Fruit fly (Drosophila melanogaster): Measurements from ENCODE around the gene CG7394.

Gene CG7394

dm6 chr3L:11531300-11531699, 30.5 kb upstream of the CG7394 start (continued):
- TF ChIP-seq slou (GFP tag; optimal IDR thresholded peaks at IDR 0.05) = no peak
- no peak for TF ChIP-seq CG4282 (GFP tag; optimal IDR thresholded peaks at IDR 0.05)
- TF ChIP-seq CG6854 (GFP tag; optimal IDR thresholded peaks at IDR 0.05) = no peak
- TF ChIP-seq TFAM (GFP tag; optimal IDR thresholded peaks at IDR 0.05) = no peak
- TF ChIP-seq CG7786 (GFP tag; optimal IDR thresholded peaks at IDR 0.05) = no peak
- TF ChIP-seq Lpt (GFP tag; optimal IDR thresholded peaks at IDR 0.05) = no peak
- TF ChIP-seq stwl (tag; optimal IDR thresholded peaks at IDR 0.05) = no peak
- no peak for TF ChIP-seq kni (GFP tag; optimal IDR thresholded peaks at IDR 0.05)
- no peak for TF ChIP-seq hbn (GFP tag; IDR thresholded peaks at IDR 0.05; ENCODE audit: partially characterized antibody)
- TF ChIP-seq Med (GFP tag) = peak; percentile 13
- no peak for TF ChIP-seq CG17829 (tag; optimal IDR thresholded peaks at IDR 0.05)
- TF ChIP-seq Stat92E (GFP tag; optimal IDR thresholded peaks at IDR 0.05) = no peak
- TF ChIP-seq CG3163 (GFP tag; optimal IDR thresholded peaks at IDR 0.05) = no peak
- no peak for TF ChIP-seq CG12104 (GFP tag; optimal IDR thresholded peaks at IDR 0.05)
- TF ChIP-seq CG10543 (GFP tag; optimal IDR thresholded peaks at IDR 0.05) = peak; percentile 9
- no peak for TF ChIP-seq cato (GFP tag; optimal IDR thresholded peaks at IDR 0.05; ENCODE audit: borderline replicate concordance)
- no peak for TF ChIP-seq HHEX (GFP tag; optimal IDR thresholded peaks at IDR 0.05)
- peak; percentile 65; the same call in 1 of the 2 replicates for TF ChIP-seq rib (GFP tag; IDR thresholded peaks at IDR 0.05)
- TF ChIP-seq h (optimal IDR thresholded peaks at IDR 0.05) = no peak
- TF ChIP-seq sima (GFP tag; optimal IDR thresholded peaks at IDR 0.05) = no peak
- no peak for TF ChIP-seq ham (GFP tag; IDR thresholded peaks at IDR 0.05)
- TF ChIP-seq Chrac-16 (GFP tag; optimal IDR thresholded peaks at IDR 0.05) = no peak
- peak; percentile 11 for TF ChIP-seq sug (tag; optimal IDR thresholded peaks at IDR 0.05)
- TF ChIP-seq tup (GFP tag; optimal IDR thresholded peaks at IDR 0.05) = no peak
- TF ChIP-seq zf30C (GFP tag; optimal IDR thresholded peaks at IDR 0.05) = no peak
- TF ChIP-seq CG7987 (GFP tag; optimal IDR thresholded peaks at IDR 0.05) = peak; percentile 3
- TF ChIP-seq CG8944 (GFP tag; optimal IDR thresholded peaks at IDR 0.05) = no peak
- TF ChIP-seq Jarid2 (GFP tag; optimal IDR thresholded peaks at IDR 0.05) = no peak
- no peak for TF ChIP-seq CG2889 (GFP tag; IDR thresholded peaks at IDR 0.05)
- no peak for TF ChIP-seq CG11723 (GFP tag; optimal IDR thresholded peaks at IDR 0.05)
- no peak for TF ChIP-seq CG4820 (GFP tag; optimal IDR thresholded peaks at IDR 0.05)
- no peak for TF ChIP-seq abd-A (tag; optimal IDR thresholded peaks at IDR 0.05)
- no peak for TF ChIP-seq zfh1 (GFP tag; IDR thresholded peaks at IDR 0.05)
- TF ChIP-seq slbo (GFP tag; IDR thresholded peaks at IDR 0.05) = 0 out of 2 replicates have a peak, but pooled peaks have one; percentile 14
- 0 out of 2 replicates have a peak, but pooled peaks have one; percentile 8 for TF ChIP-seq tna (GFP tag; IDR thresholded peaks at IDR 0.05; ENCODE audit: partially characterized antibody)
- TF ChIP-seq exex (tag; optimal IDR thresholded peaks at IDR 0.05) = peak; percentile 51
- no peak for TF ChIP-seq CG15514 (GFP tag; optimal IDR thresholded peaks at IDR 0.05)
- TF ChIP-seq CG3838 (GFP tag; optimal IDR thresholded peaks at IDR 0.05) = no peak
- no peak for TF ChIP-seq tx (GFP tag; optimal IDR thresholded peaks at IDR 0.05)
- TF ChIP-seq oc (tag; optimal IDR thresholded peaks at IDR 0.05) = no peak
- no peak for TF ChIP-seq Tbp (GFP tag; optimal IDR thresholded peaks at IDR 0.05)
- no peak for TF ChIP-seq HmgZ (tag; optimal IDR thresholded peaks at IDR 0.05)
- no peak for TF ChIP-seq CG34224 (GFP tag; IDR thresholded peaks at IDR 0.05; ENCODE audit: partially characterized antibody)
- no peak for TF ChIP-seq Ssrp (tag; optimal IDR thresholded peaks at IDR 0.05)
- TF ChIP-seq vnd (GFP tag; IDR thresholded peaks at IDR 0.05; ENCODE audit: partially characterized antibody) = no peak
- no peak for TF ChIP-seq Dfd (GFP tag; optimal IDR thresholded peaks at IDR 0.05)
- TF ChIP-seq tin (GFP tag; optimal IDR thresholded peaks at IDR 0.05) = no peak
- TF ChIP-seq dpn (GFP tag; optimal IDR thresholded peaks at IDR 0.05) = no peak
- TF ChIP-seq Ravus (GFP tag; IDR thresholded peaks at IDR 0.05) = no peak
- no peak for TF ChIP-seq E2f1 (GFP tag; IDR thresholded peaks at IDR 0.05)
- TF ChIP-seq CG17328 (GFP tag; IDR thresholded peaks at IDR 0.05) = no peak
- peak; percentile 37; the same call in 1 of the 2 replicates for TF ChIP-seq CG32532 (GFP tag; IDR thresholded peaks at IDR 0.05)

All from whole organism, embryonic.